Worm (Caenorhabditis elegans): ENCODE results near the gene F23A7.8.

- no peak for TF ChIP-seq ama-1 (optimal IDR thresholded peaks at IDR 0.05)
- TF ChIP-seq nhr-11 (tag; optimal IDR thresholded peaks at IDR 0.05) = no peak
- TF ChIP-seq nhr-28 (tag; optimal IDR thresholded peaks at IDR 0.05) = no peak
- no peak for TF ChIP-seq nhr-43 (tag; optimal IDR thresholded peaks at IDR 0.05; ENCODE audit: poor library complexity, severe bottlenecking)
- TF ChIP-seq nhr-77 (tag; optimal IDR thresholded peaks at IDR 0.05) = no peak
- no peak for TF ChIP-seq R02D3.7 (tag; optimal IDR thresholded peaks at IDR 0.05)
- no peak for TF ChIP-seq sea-2 (GFP tag; optimal IDR thresholded peaks at IDR 0.05)
- TF ChIP-seq jun-1 (tag; optimal IDR thresholded peaks at IDR 0.05) = no peak
- no peak for TF ChIP-seq daf-12 (tag; optimal IDR thresholded peaks at IDR 0.05)
Observed at ce11 chrX:16243129-16243528, 30.0 kb downstream of the F23A7.8 start.
